Fruit fly (Drosophila melanogaster): ENCODE data around the gene Iru.

The Iru gene

dm6 chr3R:9024835-9025510, 18.7 kb downstream of the Iru start:
- TF ChIP-seq CG6163 (GFP tag; IDR thresholded peaks at IDR 0.05): no peak
- TF ChIP-seq Lpt (GFP tag; optimal IDR thresholded peaks at IDR 0.05): no peak
- no peak for TF ChIP-seq ss (GFP tag; optimal IDR thresholded peaks at IDR 0.05)
- no peak for TF ChIP-seq CG9139 (GFP tag; optimal IDR thresholded peaks at IDR 0.05)
- TF ChIP-seq Met (GFP tag; optimal IDR thresholded peaks at IDR 0.05): no peak
- no peak for TF ChIP-seq achi (GFP tag; optimal IDR thresholded peaks at IDR 0.05)
- TF ChIP-seq CG11902 (GFP tag; optimal IDR thresholded peaks at IDR 0.05): no peak

dm6 chr3R:9027082-9027481, 20.8 kb downstream of the Iru start:
- TF ChIP-seq Hr39 (GFP tag; optimal IDR thresholded peaks at IDR 0.05): no peak
- no peak for TF ChIP-seq Eip78C (GFP tag)
- TF ChIP-seq Hr38 (GFP tag; optimal IDR thresholded peaks at IDR 0.05): no peak
- TF ChIP-seq Ets96B (tag; optimal IDR thresholded peaks at IDR 0.05): no peak
- TF ChIP-seq acj6 (GFP tag; optimal IDR thresholded peaks at IDR 0.05): no peak
- no peak for TF ChIP-seq CG7368 (GFP tag; optimal IDR thresholded peaks at IDR 0.05)

- TF ChIP-seq dsx (GFP tag; optimal IDR thresholded peaks at IDR 0.05; ENCODE audit: poor library complexity, severe bottlenecking): no peak
- TF ChIP-seq fkh (GFP tag; optimal IDR thresholded peaks at IDR 0.05): peak; percentile 31
- no peak for TF ChIP-seq cyc (GFP tag; optimal IDR thresholded peaks at IDR 0.05)
- TF ChIP-seq CG3919 (GFP tag; optimal IDR thresholded peaks at IDR 0.05): no peak
These were observed 22.4 kb downstream of the Iru start for dm6 chr3R:9028690-9029089.

- peak; percentile 11 for TF ChIP-seq Sox14 (GFP tag; optimal IDR thresholded peaks at IDR 0.05)
- TF ChIP-seq Eip78C (GFP tag): peak; percentile 37
- TF ChIP-seq CG1621 (tag; optimal IDR thresholded peaks at IDR 0.05): no peak
- no peak for TF ChIP-seq pdm3 (GFP tag; optimal IDR thresholded peaks at IDR 0.05)
- TF ChIP-seq Gug (GFP tag; IDR thresholded peaks at IDR 0.05): no peak
- TF ChIP-seq Lpt (GFP tag; optimal IDR thresholded peaks at IDR 0.05): no peak
- TF ChIP-seq dsx (GFP tag; optimal IDR thresholded peaks at IDR 0.05; ENCODE audit: poor library complexity, severe bottlenecking): peak; percentile 26
- no peak for TF ChIP-seq Hr38 (GFP tag; optimal IDR thresholded peaks at IDR 0.05)
These were observed 23.2 kb downstream of the Iru start for dm6 chr3R:9029411-9029810.

dm6 chr3R:9030006-9030749, 23.9 kb downstream of the Iru start:
- TF ChIP-seq Sox14 (GFP tag; optimal IDR thresholded peaks at IDR 0.05) (no peak), CG3032 (tag; optimal IDR thresholded peaks at IDR 0.05) (no peak), Eip78C (GFP tag) (no peak), spab (GFP tag; optimal IDR thresholded peaks at IDR 0.05) (no peak), Hr38 (GFP tag; optimal IDR thresholded peaks at IDR 0.05) (no peak), cyc (GFP tag; optimal IDR thresholded peaks at IDR 0.05) (no peak), CG1621 (tag; optimal IDR thresholded peaks at IDR 0.05) (no peak), dac (GFP tag; optimal IDR thresholded peaks at IDR 0.05) (no peak), CG32006 (GFP tag; optimal IDR thresholded peaks at IDR 0.05) (no peak), esn (GFP tag; optimal IDR thresholded peaks at IDR 0.05) (no peak), CG6854 (GFP tag; optimal IDR thresholded peaks at IDR 0.05) (no peak), Hr4 (GFP tag; optimal IDR thresholded peaks at IDR 0.05) (no peak), ss (GFP tag; optimal IDR thresholded peaks at IDR 0.05) (no peak)

- TF ChIP-seq CG11902 (GFP tag; optimal IDR thresholded peaks at IDR 0.05) (no peak), CG8632 (GFP tag; optimal IDR thresholded peaks at IDR 0.05) (no peak), Sox15 (GFP tag; optimal IDR thresholded peaks at IDR 0.05) (no peak), Hr4 (GFP tag; optimal IDR thresholded peaks at IDR 0.05) (peak; percentile 17), spab (GFP tag; optimal IDR thresholded peaks at IDR 0.05) (no peak), CG15336 (GFP tag; IDR thresholded peaks at IDR 0.05) (no peak)
These were observed 24.5 kb downstream of the Iru start for dm6 chr3R:9030750-9031128.
